Worm (Caenorhabditis elegans): Measurements from ENCODE around the gene F21A3.2.

DNA sequence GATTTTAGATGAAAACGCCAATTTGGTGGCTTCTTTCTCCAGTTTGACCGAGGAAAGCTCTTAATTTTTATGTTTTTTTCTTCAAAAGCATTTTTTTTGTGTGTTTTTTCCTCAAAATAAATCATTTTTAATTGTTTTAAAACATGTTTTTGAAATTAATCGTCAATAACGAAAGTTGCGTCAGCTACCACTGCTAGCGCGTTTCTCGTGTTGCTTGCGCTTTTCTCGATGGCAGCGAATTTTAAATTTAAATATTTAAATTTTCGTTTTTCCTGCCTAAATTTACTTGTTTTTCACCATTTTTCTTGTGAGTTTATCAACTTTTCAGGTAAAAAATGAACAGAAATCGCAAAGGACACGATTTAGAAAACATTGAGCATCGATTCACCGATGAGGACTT lies 4.2 kb upstream of the F21A3.2 start, which contains the start of gene prde-1:
- TF ChIP-seq T22C8.4 (GFP tag; IDR thresholded peaks at IDR 0.05) (no peak), tab-1 (GFP tag; IDR thresholded peaks at IDR 0.05) (no peak), flt-1 (GFP tag; IDR thresholded peaks at IDR 0.05) (no peak), klf-2 (GFP tag; conservative IDR thresholded peaks at IDR 0.05) (no peak), cog-1 (tag; optimal IDR thresholded peaks at IDR 0.05) (no peak), ztf-29 (GFP tag; IDR thresholded peaks at IDR 0.05) (no peak), med-1 (GFP tag; optimal IDR thresholded peaks at IDR 0.05; ENCODE audit: insufficient read depth) (no peak), ref-1 (GFP tag; conservative IDR thresholded peaks at IDR 0.05) (no peak)
